Fruit fly (Drosophila melanogaster): ENCODE data around the gene CG11722.

The CG11722 gene

DNA sequence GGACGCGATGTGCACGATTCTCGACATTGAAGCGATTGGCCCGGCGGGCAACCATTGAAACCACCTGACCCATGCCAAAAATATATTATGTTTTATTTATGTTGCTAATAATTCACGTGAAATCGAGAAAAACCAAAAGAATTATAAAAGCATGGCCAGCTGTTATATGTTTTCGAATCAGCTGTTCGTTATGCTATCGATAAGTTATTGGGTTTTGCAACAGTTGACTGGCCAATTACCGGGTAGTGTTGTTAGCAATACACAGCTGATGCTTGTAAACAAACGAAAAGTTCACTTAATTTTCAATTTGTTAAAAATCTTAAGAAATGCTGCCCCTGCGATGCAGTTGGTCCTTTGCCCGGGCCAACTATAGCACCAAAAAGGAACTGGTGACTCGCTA, at the start of gene CG11722, which contains the start of gene mtTFB2:
Gene CG11722 (minus strand): TSS at position 200 of the 400 bp plus-strand sequence.
Gene mtTFB2 (plus strand): TSS at position 232 of the 400 bp plus-strand sequence.
- peak; percentile 34 for TF ChIP-seq CG33017 (tag; optimal IDR thresholded peaks at IDR 0.05)
- peak; percentile 68 for TF ChIP-seq bab1 (GFP tag; optimal IDR thresholded peaks at IDR 0.05)
- TF ChIP-seq CG7101 (tag; optimal IDR thresholded peaks at IDR 0.05) = peak; percentile 29
- no peak for TF ChIP-seq Crg-1 (GFP tag; optimal IDR thresholded peaks at IDR 0.05)
- TF ChIP-seq kay (GFP tag; ENCODE audit: borderline replicate concordance) = no peak
- TF ChIP-seq CG12768 (GFP tag; optimal IDR thresholded peaks at IDR 0.05) = peak; percentile 39
- TF ChIP-seq ovo (GFP tag; optimal IDR thresholded peaks at IDR 0.05) = no peak
- no peak for TF ChIP-seq CG1620 (GFP tag; optimal IDR thresholded peaks at IDR 0.05)
- TF ChIP-seq Mnt (GFP tag; optimal IDR thresholded peaks at IDR 0.05) = peak; percentile 2
- TF ChIP-seq cnc (optimal IDR thresholded peaks at IDR 0.05) = no peak
- TF ChIP-seq CG7045 (GFP tag; optimal IDR thresholded peaks at IDR 0.05) = no peak
- no peak for TF ChIP-seq CG5204 (GFP tag; optimal IDR thresholded peaks at IDR 0.05)
- no peak for TF ChIP-seq toe (GFP tag; optimal IDR thresholded peaks at IDR 0.05)
- TF ChIP-seq CG14711 (tag; optimal IDR thresholded peaks at IDR 0.05) = peak; percentile 9
- no peak for TF ChIP-seq Clk (GFP tag; optimal IDR thresholded peaks at IDR 0.05)
- TF ChIP-seq cic (GFP tag; optimal IDR thresholded peaks at IDR 0.05) = peak; percentile 9
- peak; percentile 21 for TF ChIP-seq pad (GFP tag; optimal IDR thresholded peaks at IDR 0.05)
- peak; percentile 36 for TF ChIP-seq CG11617 (GFP tag; optimal IDR thresholded peaks at IDR 0.05)
- no peak for TF ChIP-seq tj (GFP tag; optimal IDR thresholded peaks at IDR 0.05)
- TF ChIP-seq Hr96 (GFP tag; optimal IDR thresholded peaks at IDR 0.05) = no peak

dm6 chr3R:10095052-10095451, 49.7 kb upstream of the CG11722 start:
- TF ChIP-seq kay (GFP tag; ENCODE audit: borderline replicate concordance) (peak; percentile 65), pad (GFP tag; optimal IDR thresholded peaks at IDR 0.05) (peak; percentile 4), tj (GFP tag; optimal IDR thresholded peaks at IDR 0.05) (no peak)

- TF ChIP-seq cic (GFP tag; optimal IDR thresholded peaks at IDR 0.05) (peak; percentile 85), CG33017 (tag; optimal IDR thresholded peaks at IDR 0.05) (peak; percentile 52), CG7045 (GFP tag; optimal IDR thresholded peaks at IDR 0.05) (peak; percentile 17), CG7101 (tag; optimal IDR thresholded peaks at IDR 0.05) (peak; percentile 49), bab1 (GFP tag; optimal IDR thresholded peaks at IDR 0.05) (no peak), cnc (optimal IDR thresholded peaks at IDR 0.05) (peak in 1 of 2 experiments; percentile 32), toe (GFP tag; optimal IDR thresholded peaks at IDR 0.05) (no peak), Mnt (GFP tag; optimal IDR thresholded peaks at IDR 0.05) (peak; percentile 77), CG12768 (GFP tag; optimal IDR thresholded peaks at IDR 0.05) (peak; percentile 59), CG14711 (tag; optimal IDR thresholded peaks at IDR 0.05) (no peak), tj (GFP tag; optimal IDR thresholded peaks at IDR 0.05) (peak; percentile 57), kay (GFP tag; ENCODE audit: borderline replicate concordance) (peak; percentile 98), Clk (GFP tag; optimal IDR thresholded peaks at IDR 0.05) (no peak), CG5204 (GFP tag; optimal IDR thresholded peaks at IDR 0.05) (no peak), Hr96 (GFP tag; optimal IDR thresholded peaks at IDR 0.05) (no peak), ovo (GFP tag; optimal IDR thresholded peaks at IDR 0.05) (no peak), CG11617 (GFP tag; optimal IDR thresholded peaks at IDR 0.05) (peak; percentile 40), pad (GFP tag; optimal IDR thresholded peaks at IDR 0.05) (no peak), CG1620 (GFP tag; optimal IDR thresholded peaks at IDR 0.05) (no peak)
These were observed 48.1 kb upstream of the CG11722 start for dm6 chr3R:10093252-10094030.

DNA sequence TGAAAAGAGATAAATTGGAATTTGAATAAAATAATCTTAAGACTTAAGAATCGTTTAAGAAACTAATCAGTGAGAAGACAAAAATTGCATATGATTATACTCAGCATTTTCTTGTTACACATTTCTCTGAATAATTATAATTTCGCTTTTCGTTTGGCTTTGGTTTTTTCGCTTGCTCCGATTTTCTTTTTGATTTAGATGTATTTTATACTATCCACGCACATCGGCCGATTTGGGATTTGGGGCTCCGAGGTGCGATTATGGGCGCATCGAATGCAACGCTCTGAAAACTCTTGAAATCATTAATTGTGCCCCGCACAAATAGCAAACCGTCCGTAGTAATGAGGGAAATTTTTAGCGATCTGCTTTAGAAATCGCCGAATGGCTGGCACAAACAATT, 46.2 kb upstream of the CG11722 start:
- TF ChIP-seq CG11617 (GFP tag; optimal IDR thresholded peaks at IDR 0.05) (no peak), CG7045 (GFP tag; optimal IDR thresholded peaks at IDR 0.05) (no peak), kay (GFP tag; ENCODE audit: borderline replicate concordance) (peak; percentile 95), cnc (optimal IDR thresholded peaks at IDR 0.05) (no peak), bab1 (GFP tag; optimal IDR thresholded peaks at IDR 0.05) (no peak)

DNA sequence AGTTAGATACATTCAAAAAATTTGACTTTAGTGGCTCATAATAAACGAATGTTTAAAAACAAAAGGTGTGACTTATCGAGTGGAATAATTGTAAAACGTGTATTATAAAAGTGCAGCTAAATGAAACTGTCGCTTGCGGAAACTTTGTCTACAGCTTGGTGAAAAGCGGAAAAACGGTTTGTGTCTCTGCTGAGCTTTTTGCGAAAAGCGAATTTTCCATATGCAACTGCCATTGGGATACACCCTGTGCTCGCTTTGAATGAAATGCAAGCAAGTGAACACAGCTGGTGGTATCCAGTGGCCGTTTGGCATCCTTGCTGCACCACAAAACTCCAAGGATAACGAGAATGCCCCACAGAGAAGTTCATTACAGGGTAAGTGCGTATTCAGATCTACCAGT, 45.6 kb upstream of the CG11722 start:
- TF ChIP-seq cic (GFP tag; optimal IDR thresholded peaks at IDR 0.05) (peak; percentile 42), cnc (optimal IDR thresholded peaks at IDR 0.05) (no peak)

DNA sequence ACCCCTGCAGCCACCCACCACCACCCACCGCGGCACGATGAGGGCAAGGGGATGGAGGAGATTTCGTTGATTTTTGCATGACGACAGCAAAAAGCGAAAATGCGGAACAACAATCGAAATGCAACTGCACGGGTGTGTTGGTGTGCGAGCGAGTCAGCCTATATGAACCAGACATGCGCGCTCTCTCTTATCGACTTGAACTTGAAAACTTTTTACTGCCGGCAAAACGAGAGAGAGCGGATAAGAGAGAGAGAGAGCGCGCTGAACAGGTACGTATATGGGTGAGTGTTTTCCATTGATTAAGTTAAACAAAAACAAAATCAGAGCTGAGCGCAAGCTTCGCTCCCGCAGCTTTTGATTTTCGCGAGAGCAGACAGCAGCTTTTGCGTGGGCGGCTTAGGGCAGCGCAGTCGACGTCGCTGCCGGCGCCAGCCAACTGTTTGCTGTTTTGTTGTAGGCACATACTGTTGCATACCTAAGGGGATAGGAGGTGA, 43.9 kb upstream of the CG11722 start:
- TF ChIP-seq CG12768 (GFP tag; optimal IDR thresholded peaks at IDR 0.05) = peak; percentile 83
- TF ChIP-seq CG5204 (GFP tag; optimal IDR thresholded peaks at IDR 0.05) = no peak
- TF ChIP-seq cnc (optimal IDR thresholded peaks at IDR 0.05) = peak; percentile 33 to 59
- peak; percentile 97 for TF ChIP-seq cic (GFP tag; optimal IDR thresholded peaks at IDR 0.05)
- TF ChIP-seq Hr96 (GFP tag; optimal IDR thresholded peaks at IDR 0.05) = no peak
- TF ChIP-seq pad (GFP tag; optimal IDR thresholded peaks at IDR 0.05) = peak; percentile 67
- no peak for TF ChIP-seq bab1 (GFP tag; optimal IDR thresholded peaks at IDR 0.05)
- peak; percentile 22 for TF ChIP-seq CG14711 (tag; optimal IDR thresholded peaks at IDR 0.05)
- no peak for TF ChIP-seq CG7045 (GFP tag; optimal IDR thresholded peaks at IDR 0.05)
- TF ChIP-seq Clk (GFP tag; optimal IDR thresholded peaks at IDR 0.05) = peak; percentile 48
- TF ChIP-seq tj (GFP tag; optimal IDR thresholded peaks at IDR 0.05) = peak; percentile 99
- TF ChIP-seq CG7101 (tag; optimal IDR thresholded peaks at IDR 0.05) = peak; percentile 12
- no peak for TF ChIP-seq kay (GFP tag; ENCODE audit: borderline replicate concordance)
- peak; percentile 56 for TF ChIP-seq CG33017 (tag; optimal IDR thresholded peaks at IDR 0.05)
- TF ChIP-seq Crg-1 (GFP tag; optimal IDR thresholded peaks at IDR 0.05) = no peak
- TF ChIP-seq CG1620 (GFP tag; optimal IDR thresholded peaks at IDR 0.05) = no peak
- TF ChIP-seq Mnt (GFP tag; optimal IDR thresholded peaks at IDR 0.05) = peak; percentile 78
